Worm (Caenorhabditis elegans): Measurements from ENCODE around the gene rpl-18.

DNA sequence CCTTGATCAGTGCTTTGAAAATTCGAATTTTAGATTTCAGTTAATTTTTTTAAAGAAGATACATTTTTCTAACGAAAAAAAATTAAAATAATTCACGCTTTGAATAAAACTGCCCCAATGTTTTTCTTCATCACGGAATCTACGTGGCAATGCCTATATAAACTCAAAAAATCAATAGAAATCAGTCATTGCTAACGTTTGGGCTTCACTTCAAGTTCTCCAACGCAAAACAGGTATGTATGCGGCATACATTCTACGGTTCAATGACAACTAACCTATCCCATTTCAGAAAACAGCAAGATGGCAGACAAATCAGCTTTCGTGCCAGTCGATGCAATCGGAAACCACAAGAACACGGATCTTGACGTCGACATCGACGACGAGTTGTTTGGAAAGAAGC, 32.3 kb upstream of the rpl-18 start, which contains the start of gene C47A4.5:
- TF ChIP-seq tab-1 (GFP tag; IDR thresholded peaks at IDR 0.05): no peak
- TF ChIP-seq cog-1 (tag; optimal IDR thresholded peaks at IDR 0.05): no peak
- no peak for TF ChIP-seq flt-1 (GFP tag; IDR thresholded peaks at IDR 0.05)
- no peak for TF ChIP-seq T22C8.4 (GFP tag; IDR thresholded peaks at IDR 0.05)
